Fruit fly (Drosophila melanogaster) whole organism, embryonic: ENCODE measurements around the gene mRpS14.

Source experiments
- Adf1 ChIP-seq: fragments of 200-800 bp; sonication (Bioruptor generic); IDR thresholded peaks from 2 replicates; pipeline ENCODE4 v1.3.6; 2022; ENCODE audit warnings: missing biosample characterization, missing genetic modification characterization
- B-H2 ChIP-seq: fragments of 200-800 bp; sonication (Bioruptor generic); optimal IDR thresholded peaks from 2 replicates; lab custom pipeline; 2018; ENCODE audit warnings: missing biosample characterization, mild to moderate bottlenecking, missing genetic modification characterization
- BEAF-32 ChIP-seq: fragments of 200-800 bp; sonication (Bioruptor generic); optimal IDR thresholded peaks from 3 replicates; lab custom pipeline; 2017; ENCODE audit warnings: missing biosample characterization, missing genetic modification characterization, mild to moderate bottlenecking, moderate library complexity, missing genetic modification reagents
- CG11085 ChIP-seq: fragments of 200-800 bp; sonication (Bioruptor generic); IDR thresholded peaks from 2 replicates; pipeline ENCODE4 v1.3.6; 2022; ENCODE audit warnings: missing biosample characterization, missing genetic modification characterization
- CG11504 ChIP-seq: fragments of 200-800 bp; sonication (Bioruptor generic); optimal IDR thresholded peaks from 3 replicates; lab custom pipeline; 2019; ENCODE audit warnings: missing biosample characterization, mild to moderate bottlenecking, missing genetic modification characterization, moderate library complexity
- CG12659 ChIP-seq: fragments of 200-800 bp; sonication (Bioruptor generic); optimal IDR thresholded peaks from 3 replicates; lab custom pipeline; 2017; ENCODE audit warnings: mild to moderate bottlenecking, missing biosample characterization, missing genetic modification reagents, missing genetic modification characterization
- CG12769 ChIP-seq: fragments of 200-800 bp; sonication (Bioruptor generic); optimal IDR thresholded peaks from 2 replicates; lab custom pipeline; 2019; ENCODE audit warnings: missing biosample characterization, mild to moderate bottlenecking, missing genetic modification characterization, moderate library complexity
- CG14965 ChIP-seq: fragments of 200-800 bp; sonication (Bioruptor generic); optimal IDR thresholded peaks from 2 replicates; lab custom pipeline; 2016; ENCODE audit warnings: missing biosample characterization, missing genetic modification characterization, borderline replicate concordance
- CG16863 ChIP-seq: fragments of 200-800 bp; sonication (Bioruptor generic); optimal IDR thresholded peaks from 3 replicates; lab custom pipeline; 2016; ENCODE audit warnings: missing biosample characterization, missing genetic modification characterization
- CG17568 ChIP-seq: fragments of 200-800 bp; sonication (Bioruptor generic); optimal IDR thresholded peaks from 2 replicates; lab custom pipeline; 2018; ENCODE audit warnings: missing biosample characterization, mild to moderate bottlenecking, missing genetic modification characterization, moderate library complexity
- CG17829 ChIP-seq: fragments of 200-800 bp; optimal IDR thresholded peaks from 2 replicates; lab custom pipeline; 2019; ENCODE audit warnings: missing biosample characterization, mild to moderate bottlenecking, missing genetic modification characterization, moderate library complexity
- CG1832 ChIP-seq: fragments of 200-800 bp; sonication (Bioruptor generic); optimal IDR thresholded peaks from 2 replicates; lab custom pipeline; 2017; ENCODE audit warnings: missing biosample characterization, mild to moderate bottlenecking, missing genetic modification characterization, inconsistent platforms
- CG2678 ChIP-seq: fragments of 200-800 bp; sonication (Bioruptor generic); optimal IDR thresholded peaks from 3 replicates; lab custom pipeline; 2019; ENCODE audit warnings: missing biosample characterization, mild to moderate bottlenecking, missing genetic modification characterization, moderate library complexity
- CG30020 ChIP-seq: fragments of 200-800 bp; optimal IDR thresholded peaks from 2 replicates; lab custom pipeline; 2019; ENCODE audit warnings: missing biosample characterization, mild to moderate bottlenecking, missing genetic modification characterization, moderate library complexity
- CG31365 ChIP-seq: fragments of 200-800 bp; sonication (Bioruptor generic); optimal IDR thresholded peaks from 2 replicates; lab custom pipeline; 2018; ENCODE audit warnings: missing biosample characterization, mild to moderate bottlenecking, missing genetic modification characterization
- CG32772 ChIP-seq: fragments of 200-800 bp; sonication (Bioruptor generic); IDR thresholded peaks from 2 replicates; pipeline ENCODE4 v1.3.6; 2022; ENCODE audit warnings: missing biosample characterization, missing genetic modification characterization
- CG3281 ChIP-seq: fragments of 200-800 bp; sonication (Bioruptor generic); optimal IDR thresholded peaks from 3 replicates; lab custom pipeline; 2017; ENCODE audit warnings: missing biosample characterization, mild to moderate bottlenecking, missing genetic modification characterization
- CG6254 ChIP-seq: fragments of 200-800 bp; sonication (Bioruptor generic); optimal IDR thresholded peaks from 3 replicates; lab custom pipeline; 2017; ENCODE audit warnings: mild to moderate bottlenecking, missing biosample characterization, missing genetic modification reagents, missing genetic modification characterization
- D ChIP-seq, 2 experiments: fragments of 200-800 bp in 1 of 2; fragments of >200 bp in 1 of 2; sonication (Bioruptor generic) in 1 of 2; optimal IDR thresholded peaks; 2 replicates in 1 of 2; 3 replicates in 1 of 2; lab custom pipeline; 2017; ENCODE audit warnings: mild to moderate bottlenecking in 1 of 2, missing biosample characterization in 1 of 2, missing genetic modification characterization in 1 of 2, missing genetic modification reagents in 1 of 2
- Deaf1 ChIP-seq: fragments of 200-800 bp; optimal IDR thresholded peaks from 3 replicates; lab custom pipeline; 2019; ENCODE audit warnings: missing biosample characterization, mild to moderate bottlenecking, missing genetic modification characterization, moderate library complexity
- H15 ChIP-seq: fragments of 200-800 bp; sonication (Bioruptor generic); IDR thresholded peaks from 3 replicates; pipeline ENCODE4 v1.3.6; 2022; ENCODE audit warnings: missing biosample characterization, missing genetic modification characterization
- HLH54F ChIP-seq: fragments of 200-800 bp; sonication (Bioruptor generic); optimal IDR thresholded peaks from 3 replicates; lab custom pipeline; 2016; ENCODE audit warnings: missing biosample characterization, missing genetic modification characterization
- HLHmδ ChIP-seq: fragments of 200-800 bp; sonication (Bioruptor generic); optimal IDR thresholded peaks from 2 replicates; lab custom pipeline; 2018; ENCODE audit warnings: missing biosample characterization, mild to moderate bottlenecking, missing genetic modification characterization, moderate library complexity
- Meics ChIP-seq: fragments of 200-800 bp; sonication (Bioruptor generic); optimal IDR thresholded peaks from 2 replicates; lab custom pipeline; 2017; ENCODE audit warnings: missing biosample characterization, mild to moderate bottlenecking, missing genetic modification characterization
- Scr ChIP-seq: fragments of 200-800 bp; sonication (Bioruptor generic); IDR thresholded peaks from 2 replicates; pipeline ENCODE4 v1.3.6; 2022; ENCODE audit warnings: missing biosample characterization, missing genetic modification characterization; ENCODE audit not compliant: partially characterized antibody
- Sox100B ChIP-seq: fragments of 200-800 bp; sonication (Bioruptor generic); optimal IDR thresholded peaks from 3 replicates; lab custom pipeline; 2018; ENCODE audit warnings: missing biosample characterization, mild to moderate bottlenecking, missing genetic modification characterization
- Trl ChIP-seq, 3 experiments: fragments of >200 bp in 2 of 3; fragments of 200-800 bp in 1 of 3; sonication (Bioruptor generic) in 1 of 3; optimal IDR thresholded peaks; 2 replicates in 1 of 3; 3 replicates in 2 of 3; lab custom pipeline; 2016 to 2017; ENCODE audit warnings: missing biosample characterization in 1 of 3, missing genetic modification characterization in 1 of 3
- Usf ChIP-seq: fragments of 200-800 bp; sonication (Bioruptor generic); optimal IDR thresholded peaks from 2 replicates; lab custom pipeline; 2017; ENCODE audit warnings: missing genotype, missing biosample characterization, missing genetic modification characterization
- amos ChIP-seq: fragments of 200-800 bp; sonication (Bioruptor generic); IDR thresholded peaks from 2 replicates; pipeline ENCODE4 v1.3.6; 2022; ENCODE audit warnings: missing biosample characterization, missing genetic modification characterization; ENCODE audit not compliant: partially characterized antibody
- ara ChIP-seq: fragments of 200-800 bp; sonication (Bioruptor generic); IDR thresholded peaks from 2 replicates; pipeline ENCODE4 v1.3.6; 2022; ENCODE audit warnings: missing biosample characterization, missing genetic modification characterization
- bcd ChIP-seq: fragments of 200-800 bp; sonication (Bioruptor generic); optimal IDR thresholded peaks from 2 replicates; lab custom pipeline; 2017; ENCODE audit warnings: missing biosample characterization, mild to moderate bottlenecking, missing genetic modification characterization
- chm ChIP-seq: fragments of 200-800 bp; sonication (Bioruptor generic); IDR thresholded peaks from 2 replicates; pipeline ENCODE4 v1.3.6; 2022; ENCODE audit warnings: missing biosample characterization, missing genetic modification characterization
- dm ChIP-seq: fragments of 200-800 bp; sonication (Bioruptor generic); optimal IDR thresholded peaks from 3 replicates; lab custom pipeline; 2016; ENCODE audit warnings: missing biosample characterization, missing genetic modification characterization
- ewg ChIP-seq: fragments of 200-800 bp; sonication (Bioruptor generic); optimal IDR thresholded peaks from 3 replicates; lab custom pipeline; 2017; ENCODE audit warnings: mild to moderate bottlenecking, missing biosample characterization, missing genetic modification reagents, missing genetic modification characterization
- exex ChIP-seq: fragments of 200-800 bp; sonication (Bioruptor generic); optimal IDR thresholded peaks from 4 replicates; lab custom pipeline; 2018; ENCODE audit warnings: missing biosample characterization, mild to moderate bottlenecking, missing genetic modification characterization, moderate library complexity
- eyg ChIP-seq: fragments of 200-800 bp; sonication (Bioruptor generic); optimal IDR thresholded peaks from 3 replicates; lab custom pipeline; 2016; ENCODE audit warnings: missing biosample characterization, missing genetic modification characterization
- fu2 ChIP-seq: fragments of 200-800 bp; sonication (Bioruptor generic); optimal IDR thresholded peaks from 2 replicates; lab custom pipeline; 2016; ENCODE audit warnings: missing biosample characterization, missing genetic modification characterization
- grn ChIP-seq: fragments of 200-800 bp; sonication (Bioruptor generic); optimal IDR thresholded peaks from 3 replicates; lab custom pipeline; 2017; ENCODE audit warnings: missing biosample characterization, missing genetic modification characterization
- kni ChIP-seq: fragments of 200-800 bp; sonication (Bioruptor generic); optimal IDR thresholded peaks from 3 replicates; lab custom pipeline; 2017; ENCODE audit warnings: mild to moderate bottlenecking, missing biosample characterization, missing genetic modification reagents, missing genetic modification characterization
- lab ChIP-seq: fragments of 200-800 bp; sonication (Bioruptor generic); optimal IDR thresholded peaks from 3 replicates; lab custom pipeline; 2017; ENCODE audit warnings: missing biosample characterization, missing genetic modification characterization, mild to moderate bottlenecking, moderate library complexity, missing genetic modification reagents
- lbe ChIP-seq: fragments of 200-800 bp; sonication (Bioruptor generic); optimal IDR thresholded peaks from 2 replicates; lab custom pipeline; 2016; ENCODE audit warnings: missing biosample characterization, mild to moderate bottlenecking, missing genetic modification characterization
- pita ChIP-seq: fragments of 200-800 bp; sonication (Bioruptor generic); optimal IDR thresholded peaks from 2 replicates; lab custom pipeline; 2017; ENCODE audit warnings: missing biosample characterization, mild to moderate bottlenecking, missing genetic modification characterization
- sima ChIP-seq: fragments of 200-800 bp; sonication (Bioruptor generic); optimal IDR thresholded peaks from 2 replicates; lab custom pipeline; 2016; ENCODE audit warnings: missing biosample characterization, missing genetic modification characterization
- stwl ChIP-seq: fragments of 200-800 bp; sonication (Bioruptor generic); optimal IDR thresholded peaks from 3 replicates; lab custom pipeline; 2018; ENCODE audit warnings: missing biosample characterization, mild to moderate bottlenecking, missing genetic modification characterization, moderate library complexity
- tgo ChIP-seq: fragments of 200-800 bp; sonication (Bioruptor generic); IDR thresholded peaks from 3 replicates; pipeline ENCODE4 v1.3.6; 2022; ENCODE audit warnings: missing biosample characterization, missing genetic modification characterization
- tup ChIP-seq: fragments of 200-800 bp; sonication (Bioruptor generic); optimal IDR thresholded peaks from 2 replicates; lab custom pipeline; 2016; ENCODE audit warnings: missing biosample characterization, mild to moderate bottlenecking, missing genetic modification characterization, moderate library complexity
- unc-4 ChIP-seq: fragments of 200-800 bp; sonication (Bioruptor generic); IDR thresholded peaks from 2 replicates; pipeline ENCODE4 v1.3.6; 2022; ENCODE audit warnings: missing biosample characterization, missing genetic modification characterization; ENCODE audit not compliant: partially characterized antibody

Gene mRpS14

DNA sequence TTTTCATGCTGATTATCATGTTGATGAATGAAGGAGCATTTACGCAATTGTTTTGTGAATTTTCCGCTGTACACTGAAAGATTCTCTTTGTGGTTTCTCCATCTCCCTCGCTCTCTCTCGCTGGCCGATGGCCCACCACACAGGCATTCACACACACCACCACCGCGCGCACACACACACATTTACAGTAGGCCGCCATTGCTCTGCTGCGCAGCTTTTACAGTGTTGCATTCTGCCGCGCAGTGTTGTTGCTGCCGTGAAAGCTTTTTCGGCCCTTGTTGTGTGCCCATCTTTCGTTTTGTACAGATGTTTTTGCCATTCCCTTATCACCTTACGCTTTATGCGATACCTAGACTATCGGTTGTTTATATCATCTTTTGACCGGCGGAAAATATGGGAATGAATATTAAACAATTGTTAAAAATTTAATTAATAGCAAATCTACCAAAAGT lies 16.8 kb upstream of the mRpS14 start (continued):
- no peak for TF ChIP-seq CG3281 (GFP tag; lab: Kevin White, UChicago)
- peak; percentile 44 for TF ChIP-seq stwl (tag; lab: Kevin White, UChicago)
- TF ChIP-seq sima (GFP tag; lab: Kevin White, UChicago): no peak
- TF ChIP-seq Sox100B (GFP tag; lab: Kevin White, UChicago): no peak
- TF ChIP-seq CG12769 (tag; lab: Kevin White, UChicago): peak; percentile 61
- peak; percentile 60 for TF ChIP-seq CG12659 (GFP tag; lab: Kevin White, UChicago)
- peak; percentile 37 for TF ChIP-seq CG1832 (GFP tag; lab: Kevin White, UChicago)
- peak; percentile 15 for TF ChIP-seq CG31365
- TF ChIP-seq fu2 (GFP tag; lab: Kevin White, UChicago): no peak
- TF ChIP-seq exex (tag; lab: Kevin White, UChicago): peak; percentile 21
- peak; percentile 47 for TF ChIP-seq Deaf1 (tag; lab: Kevin White, UChicago)
- TF ChIP-seq BEAF-32: peak; percentile 76
- TF ChIP-seq Scr (GFP tag; lab: Robert Waterston, UW): peak; percentile 71
- peak; percentile 21 for TF ChIP-seq CG11504
- TF ChIP-seq CG17829: peak; percentile 15
- TF ChIP-seq Usf: no peak
- TF ChIP-seq CG32772 (GFP tag; lab: Robert Waterston, UW): no peak
- no peak for TF ChIP-seq D (optimal IDR thresholded peaks at IDR 0.05; lab: Kevin White, UChicago)
- no peak for TF ChIP-seq D (GFP tag; optimal IDR thresholded peaks at IDR 0.05; lab: Kevin White, UChicago)
- no peak for TF ChIP-seq tup (GFP tag; lab: Kevin White, UChicago)
- no peak for TF ChIP-seq CG17568
- TF ChIP-seq grn: peak; percentile 20
- no peak for TF ChIP-seq ara (GFP tag; lab: Robert Waterston, UW)
- TF ChIP-seq CG2678 (tag; lab: Kevin White, UChicago): no peak
- TF ChIP-seq eyg (GFP tag; lab: Kevin White, UChicago): no peak
- TF ChIP-seq unc-4 (GFP tag; lab: Robert Waterston, UW): peak; percentile 80
- no peak for TF ChIP-seq CG11085 (GFP tag; lab: Robert Waterston, UW)
- no peak for TF ChIP-seq HLH54F (GFP tag; lab: Kevin White, UChicago)
- no peak for TF ChIP-seq CG30020 (tag; lab: Kevin White, UChicago)
- TF ChIP-seq Meics: peak; percentile 5
- peak; percentile 61 for TF ChIP-seq HLHmδ
- peak; percentile 59 to 84 for TF ChIP-seq Trl (optimal IDR thresholded peaks at IDR 0.05; lab: Kevin White, UChicago)
- no peak for TF ChIP-seq Trl (GFP tag; optimal IDR thresholded peaks at IDR 0.05; lab: Kevin White, UChicago)
- peak; percentile 12 for TF ChIP-seq B-H2
- TF ChIP-seq tgo (GFP tag; lab: Robert Waterston, UW): no peak
- no peak for TF ChIP-seq dm (GFP tag; lab: Kevin White, UChicago)
- 0 out of 2 replicates have a peak, but pooled peaks have one; percentile 29 for TF ChIP-seq chm (GFP tag; lab: Robert Waterston, UW)
- TF ChIP-seq amos (GFP tag; lab: Robert Waterston, UW): peak; percentile 78; the same call in 1 of the 2 replicates
- TF ChIP-seq, all 482 proteins: peak for 127

DNA sequence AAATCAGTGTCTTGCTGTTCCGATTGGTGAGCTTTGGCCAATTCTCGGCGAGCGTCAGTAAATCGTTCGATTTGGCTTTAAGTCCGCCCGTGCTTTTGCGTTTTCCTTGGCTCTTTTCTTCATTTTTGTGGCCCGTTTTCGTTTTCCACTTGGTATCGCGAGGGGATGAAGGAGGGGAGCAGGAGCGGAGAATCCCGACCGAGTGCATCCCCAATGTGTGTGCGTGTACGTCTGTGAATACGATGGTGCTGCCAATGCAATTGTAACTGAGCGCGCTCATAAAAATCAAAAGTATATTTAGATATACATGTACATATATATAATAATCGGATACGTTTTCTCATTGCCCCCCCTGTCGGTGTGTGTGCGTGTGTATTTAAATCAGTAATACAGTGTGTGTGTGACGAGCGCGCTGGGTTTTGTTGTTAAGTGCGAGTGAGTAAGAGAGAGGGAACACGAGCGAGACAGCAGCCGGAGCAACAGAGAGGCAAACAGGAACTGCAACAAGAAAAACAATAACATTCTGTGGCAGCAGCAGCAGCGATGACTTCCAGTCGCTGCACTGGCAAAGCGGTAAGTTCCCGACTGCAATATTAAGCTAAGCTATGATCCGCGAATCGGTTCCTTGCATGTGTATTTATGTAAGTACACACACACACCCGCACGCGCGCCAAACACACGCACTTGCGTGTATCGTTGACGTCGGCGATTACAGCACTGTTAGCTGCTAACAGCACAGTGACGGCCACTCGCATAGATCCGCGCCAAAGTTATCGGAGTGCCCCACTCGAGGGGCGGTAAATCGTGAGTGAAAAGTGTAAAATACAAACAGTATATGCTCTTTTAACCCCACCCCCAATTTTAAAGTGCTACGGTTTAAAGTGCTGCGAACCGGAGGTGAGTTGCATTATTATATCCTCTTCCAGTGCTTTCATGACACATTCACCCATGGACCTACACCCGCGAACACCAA lies 15.9 kb upstream of the mRpS14 start:
- no peak for TF ChIP-seq pita (GFP tag; lab: Kevin White, UChicago)
- peak; percentile 80 for TF ChIP-seq lab
- no peak for TF ChIP-seq lbe
- peak; percentile 64 for TF ChIP-seq ewg (GFP tag; lab: Kevin White, UChicago)
- TF ChIP-seq CG14965 (GFP tag; lab: Kevin White, UChicago): no peak
- TF ChIP-seq CG16863 (GFP tag; lab: Kevin White, UChicago): peak; percentile 26
- TF ChIP-seq Adf1 (GFP tag; lab: Robert Waterston, UW): peak; percentile 29; the same call in 1 of the 2 replicates
- TF ChIP-seq CG6254 (GFP tag; lab: Kevin White, UChicago): no peak
- TF ChIP-seq kni (GFP tag; lab: Kevin White, UChicago): no peak
- peak; percentile 62 for TF ChIP-seq bcd (GFP tag; lab: Kevin White, UChicago)
- TF ChIP-seq H15: 0 out of 3 replicates have a peak, but pooled peaks have one; percentile 23
